Worm (Caenorhabditis elegans) whole organism, L1 larva: ENCODE data around the gene F58B4.5.

Experiments used
- ceh-82 ChIP-seq, 3 experiments: fragments of 150-350 bp in 1 of 3; sonication (generic microtip) in 2 of 3; optimal IDR thresholded peaks; 2 replicates each; lab custom pipeline; 2014 to 2017; ENCODE audit warnings: missing biosample characterization in 3 of 3, missing genetic modification characterization in 3 of 3
- jun-1 ChIP-seq: fragments of 150-350 bp; optimal IDR thresholded peaks from 2 replicates; lab custom pipeline; 2014; ENCODE audit warnings: missing biosample characterization, missing genetic modification reagents, missing genetic modification characterization
- lin-13 ChIP-seq: fragments of 150-350 bp; optimal IDR thresholded peaks from 2 replicates; lab custom pipeline; 2014; ENCODE audit warnings: missing biosample characterization, missing genetic modification reagents, missing genetic modification characterization
- lin-15B ChIP-seq: fragments of 150-350 bp; sonication (generic microtip); optimal IDR thresholded peaks from 3 replicates; lab custom pipeline; 2014; ENCODE audit warnings: missing biosample characterization, missing genetic modification characterization
- mdl-1 ChIP-seq, 2 experiments: fragments of 150-350 bp; optimal IDR thresholded peaks; 2 replicates each; lab custom pipeline; 2014 to 2017; ENCODE audit warnings: missing biosample characterization in 2 of 2, missing genetic modification characterization in 2 of 2, inconsistent platforms in 1 of 2
- mep-1 ChIP-seq: fragments of 150-350 bp; optimal IDR thresholded peaks from 2 replicates; lab custom pipeline; 2014; ENCODE audit warnings: missing biosample characterization, missing genetic modification characterization
- nhr-11 ChIP-seq: fragments of 150-350 bp; optimal IDR thresholded peaks from 2 replicates; lab custom pipeline; 2014; ENCODE audit warnings: missing biosample characterization, missing genetic modification characterization
- nhr-85 ChIP-seq: sonication (generic microtip); peaks from one replicate; lab custom pipeline; 2016; ENCODE audit warnings: missing genetic modification characterization, inconsistent platforms, missing compliant biosample characterization
- tlp-1 ChIP-seq: fragments of 150-350 bp; optimal IDR thresholded peaks from 2 replicates; lab custom pipeline; 2014; ENCODE audit warnings: missing biosample characterization, missing genetic modification characterization
- unc-62 ChIP-seq: fragments of 150-350 bp; optimal IDR thresholded peaks from 2 replicates; lab custom pipeline; 2014; ENCODE audit warnings: missing biosample characterization, missing genetic modification reagents, missing genetic modification characterization
- zip-4 ChIP-seq: fragments of 200-800 bp; sonication (Bioruptor generic); optimal IDR thresholded peaks from 2 replicates; lab custom pipeline; 2018; ENCODE audit warnings: mild to moderate bottlenecking, missing genetic modification characterization, moderate library complexity, missing compliant biosample characterization

ce11 chrV:10893510-10894128, 38.9 kb upstream of the F58B4.5 start, which contains the start of gene F32D8.4:
- no peak for TF ChIP-seq nhr-11 (tag; lab: Kevin White, UChicago)
- no peak for TF ChIP-seq unc-62 (GFP tag; lab: Kevin White, UChicago)
- TF ChIP-seq mep-1 (tag; lab: Kevin White, UChicago) = no peak
- TF ChIP-seq jun-1 (tag; lab: Kevin White, UChicago) = no peak
- no peak for TF ChIP-seq zip-4
- TF ChIP-seq ceh-82 (tag; optimal IDR thresholded peaks at IDR 0.05; lab: Kevin White, UChicago) = no peak
- no peak for TF ChIP-seq lin-13 (GFP tag; lab: Kevin White, UChicago)
- no peak for TF ChIP-seq mdl-1 (tag; optimal IDR thresholded peaks at IDR 0.05; lab: Kevin White, UChicago)
- no peak for TF ChIP-seq tlp-1
- TF ChIP-seq nhr-85 (tag; lab: Kevin White, UChicago) = no peak
- no peak for TF ChIP-seq lin-15B (tag; lab: Kevin White, UChicago)
